Fruit fly (Drosophila melanogaster): ENCODE measurements around the gene FoxK.

Gene FoxK

DNA sequence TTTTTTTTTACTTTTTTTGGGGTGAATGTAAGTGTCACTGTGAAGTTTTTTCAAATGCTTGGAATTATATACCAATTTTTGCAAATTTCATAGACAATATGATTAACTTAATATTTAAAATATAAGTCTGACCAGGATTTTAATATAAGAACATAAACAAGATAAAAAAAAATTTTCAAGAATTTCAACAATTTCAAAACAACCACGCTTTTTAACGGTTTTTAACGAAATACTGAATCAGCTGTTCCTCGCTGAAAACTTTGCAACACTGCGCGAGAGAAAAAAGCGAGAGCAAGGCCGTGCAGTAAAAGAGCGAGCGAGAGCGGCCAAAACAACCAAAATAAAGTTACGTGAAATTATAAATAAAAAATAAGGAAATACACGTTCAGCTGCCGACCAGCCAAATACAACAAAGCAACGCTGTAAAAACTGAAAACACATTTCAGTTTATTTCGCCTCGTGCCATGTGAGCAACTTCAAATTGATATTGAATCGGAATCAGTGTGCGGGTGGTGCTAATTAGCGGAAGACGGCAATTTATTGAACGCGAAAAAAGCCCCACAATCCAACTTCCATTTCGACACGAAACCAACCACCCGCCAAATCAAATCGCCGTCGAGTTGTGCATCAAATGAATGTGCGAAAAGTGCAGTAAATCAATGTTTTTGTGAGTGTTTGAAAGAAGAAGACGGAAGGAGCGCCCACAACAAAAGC is 24.2 kb downstream of the FoxK start, which contains the start of the genes CG46439, Iyd and CG33947 (continued):
- TF ChIP-seq vnd (GFP tag; IDR thresholded peaks at IDR 0.05; ENCODE audit: partially characterized antibody) (no peak), CG6791 (GFP tag; IDR thresholded peaks at IDR 0.05; ENCODE audit: partially characterized antibody) (no peak), Adf1 (GFP tag; IDR thresholded peaks at IDR 0.05) (no peak), pan (optimal IDR thresholded peaks at IDR 0.05) (no peak), pan (GFP tag; optimal IDR thresholded peaks at IDR 0.05 in 1 of 2, IDR thresholded peaks at IDR 0.05 in 1 of 2) (no peak), CG2678 (tag; optimal IDR thresholded peaks at IDR 0.05) (no peak), CG10979 (tag; optimal IDR thresholded peaks at IDR 0.05) (no peak), CG6272 (GFP tag; IDR thresholded peaks at IDR 0.05) (no peak), nerfin-1 (tag; optimal IDR thresholded peaks at IDR 0.05) (no peak), CG13123 (GFP tag; optimal IDR thresholded peaks at IDR 0.05) (no peak), Ssrp (tag; optimal IDR thresholded peaks at IDR 0.05) (no peak), CG15696 (tag; optimal IDR thresholded peaks at IDR 0.05) (no peak), B-H2 (GFP tag; optimal IDR thresholded peaks at IDR 0.05) (peak; percentile 6), CG18619 (GFP tag; optimal IDR thresholded peaks at IDR 0.05) (no peak), CG9727 (GFP tag; optimal IDR thresholded peaks at IDR 0.05) (no peak), stc (GFP tag; IDR thresholded peaks at IDR 0.05) (no peak), hth (optimal IDR thresholded peaks at IDR 0.05) (no peak), CG11696 (GFP tag; IDR thresholded peaks at IDR 0.05) (no peak), ems (GFP tag; optimal IDR thresholded peaks at IDR 0.05) (peak; percentile 9), gcm (GFP tag; optimal IDR thresholded peaks at IDR 0.05) (peak; percentile 54), CG1024 (GFP tag; IDR thresholded peaks at IDR 0.05) (no peak), CG12769 (tag; optimal IDR thresholded peaks at IDR 0.05) (no peak), CG2129 (GFP tag; IDR thresholded peaks at IDR 0.05; ENCODE audit: partially characterized antibody) (no peak), CG15479 (GFP tag; optimal IDR thresholded peaks at IDR 0.05) (no peak), CG11456 (GFP tag; IDR thresholded peaks at IDR 0.05) (no peak), unpg (GFP tag; optimal IDR thresholded peaks at IDR 0.05) (peak; percentile 17), sqz (GFP tag; optimal IDR thresholded peaks at IDR 0.05) (peak; percentile 60), nerfin-2 (GFP tag; IDR thresholded peaks at IDR 0.05; ENCODE audit: partially characterized antibody) (no peak), CG17802 (tag; optimal IDR thresholded peaks at IDR 0.05) (no peak), pnt (GFP tag; optimal IDR thresholded peaks at IDR 0.05) (no peak), cwo (GFP tag; optimal IDR thresholded peaks at IDR 0.05) (peak; percentile 28), aop (GFP tag; IDR thresholded peaks at IDR 0.05) (no peak), CG11695 (GFP tag; IDR thresholded peaks at IDR 0.05) (no peak), ro (GFP tag; IDR thresholded peaks at IDR 0.05) (no peak), Sry-δ (GFP tag; optimal IDR thresholded peaks at IDR 0.05) (no peak), Nf-YC (tag; optimal IDR thresholded peaks at IDR 0.05) (peak; percentile 13), repo (GFP tag; optimal IDR thresholded peaks at IDR 0.05) (no peak), fu2 (GFP tag; optimal IDR thresholded peaks at IDR 0.05) (no peak), PHDP (tag; optimal IDR thresholded peaks at IDR 0.05) (peak; percentile 12), en (GFP tag; optimal IDR thresholded peaks at IDR 0.05) (no peak), chinmo (GFP tag; IDR thresholded peaks at IDR 0.05; ENCODE audit: partially characterized antibody) (0 out of 4 replicates have a peak, but pooled peaks have one; percentile 76), CG12391 (tag; optimal IDR thresholded peaks at IDR 0.05) (no peak), Optix (GFP tag; IDR thresholded peaks at IDR 0.05) (0 out of 3 replicates have a peak, but pooled peaks have one; percentile 6), org-1 (GFP tag; optimal IDR thresholded peaks at IDR 0.05) (no peak), corto (GFP tag; optimal IDR thresholded peaks at IDR 0.05) (peak; percentile 16), CG18011 (GFP tag; optimal IDR thresholded peaks at IDR 0.05) (no peak), cg (GFP tag; optimal IDR thresholded peaks at IDR 0.05) (no peak), CG1832 (GFP tag; optimal IDR thresholded peaks at IDR 0.05) (no peak), CHES-1-like (GFP tag; optimal IDR thresholded peaks at IDR 0.05) (no peak), dysf (GFP tag; IDR thresholded peaks at IDR 0.05) (no peak)
